Worm (Caenorhabditis elegans): ENCODE data around the gene hach-1.

Gene hach-1

DNA sequence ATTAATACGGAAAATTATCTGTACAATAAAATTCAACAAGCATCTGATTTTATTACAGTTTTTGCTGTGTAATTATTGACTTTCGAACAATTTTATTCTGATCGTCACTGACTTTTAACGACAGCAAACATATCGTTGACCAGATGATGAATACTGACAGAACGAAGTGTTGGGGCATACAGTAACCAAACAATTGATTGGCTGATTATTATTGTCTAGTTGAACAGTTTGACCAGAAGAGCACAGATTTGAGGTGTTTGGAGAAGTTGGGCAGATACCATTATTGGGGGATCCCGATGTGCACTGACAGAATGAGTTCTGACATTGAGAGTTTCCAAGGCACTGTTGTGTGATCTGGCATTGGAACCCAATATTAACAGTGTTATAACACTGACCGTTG, 48.3 kb upstream of the hach-1 start:
- TF ChIP-seq F37B4.10 (GFP tag; IDR thresholded peaks at IDR 0.05) (0 out of 2 replicates have a peak, but pooled peaks have one; percentile 76), ceh-27 (GFP tag; optimal IDR thresholded peaks at IDR 0.05) (no peak)

DNA sequence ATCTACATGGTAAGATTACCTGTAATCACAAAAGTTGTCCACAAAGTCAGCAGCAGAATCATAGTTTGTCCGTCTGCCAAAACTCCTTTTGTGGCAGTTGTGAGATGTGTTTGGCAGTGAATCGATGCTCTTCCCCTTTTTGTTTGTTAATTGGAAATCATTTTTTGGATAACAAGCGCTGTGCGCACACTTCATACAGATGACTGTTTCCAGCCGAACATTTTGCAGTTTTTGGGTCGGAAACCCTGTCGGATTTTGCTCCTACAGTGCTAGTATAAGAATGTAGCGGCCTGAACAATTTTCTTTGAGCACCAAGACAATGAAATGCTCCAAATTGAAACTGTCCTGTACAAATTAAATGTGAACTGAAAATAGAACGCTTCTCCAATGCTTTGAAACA, 46.6 kb upstream of the hach-1 start, which contains the start of gene D1044.7:
D1044.7 (minus strand) TSS at position 101 of the 400 bp plus-strand sequence.
- TF ChIP-seq madf-3 (GFP tag; IDR thresholded peaks at IDR 0.05) (peak; percentile 34; the same call in 1 of the 2 replicates), attf-3 (GFP tag; conservative IDR thresholded peaks at IDR 0.05) (no peak)

DNA sequence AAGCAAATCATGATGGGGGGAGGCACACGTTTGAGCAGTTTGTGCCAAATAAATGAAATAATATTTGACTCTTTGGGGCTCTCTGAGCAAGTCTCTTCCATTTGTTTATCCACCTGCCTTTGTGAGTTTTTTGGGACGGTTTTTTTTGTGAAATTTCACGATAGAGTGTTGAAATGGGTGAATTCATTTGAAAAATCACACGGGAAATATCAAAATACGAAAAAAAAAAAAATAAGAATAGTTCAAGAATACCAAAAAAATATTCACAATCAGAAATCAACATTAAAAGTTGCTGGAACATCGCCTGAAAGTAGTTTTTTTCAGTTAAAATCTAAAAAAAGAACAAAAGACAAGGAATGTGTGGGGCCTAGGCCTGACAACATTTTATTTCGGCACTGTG, 42.7 kb upstream of the hach-1 start, which contains the start of gene pqn-25:
pqn-25 (minus strand) TSS at position 101 of the 400 bp plus-strand sequence.
- TF ChIP-seq aptf-3 (GFP tag; IDR thresholded peaks at IDR 0.05) (no peak), attf-6 (GFP tag; IDR thresholded peaks at IDR 0.05) (no peak), B0336.3 (GFP tag; IDR thresholded peaks at IDR 0.05) (no peak), madf-6 (GFP tag; IDR thresholded peaks at IDR 0.05) (no peak), C17E4.6 (GFP tag; IDR thresholded peaks at IDR 0.05) (no peak), lir-1 (GFP tag; conservative IDR thresholded peaks at IDR 0.05) (no peak), nhr-80 (tag; optimal IDR thresholded peaks at IDR 0.05) (no peak), let-526 (GFP tag; IDR thresholded peaks at IDR 0.05) (no peak), C06A6.2 (GFP tag; conservative IDR thresholded peaks at IDR 0.05) (no peak), zim-3 (tag; optimal IDR thresholded peaks at IDR 0.05) (no peak), Y56A3A.18 (GFP tag; IDR thresholded peaks at IDR 0.05) (no peak), somi-1 (GFP tag; optimal IDR thresholded peaks at IDR 0.05) (no peak), ceh-27 (GFP tag; optimal IDR thresholded peaks at IDR 0.05) (no peak), athp-1 (tag; optimal IDR thresholded peaks at IDR 0.05) (no peak), pbrm-1 (GFP tag; IDR thresholded peaks at IDR 0.05) (no peak), snpc-4 (GFP tag; optimal IDR thresholded peaks at IDR 0.05) (no peak), snpc-4 (tag; optimal IDR thresholded peaks at IDR 0.05) (no peak), mcd-1 (GFP tag; IDR thresholded peaks at IDR 0.05) (no peak), F39B2.1 (GFP tag; IDR thresholded peaks at IDR 0.05) (no peak), attf-5 (GFP tag; optimal IDR thresholded peaks at IDR 0.05) (no peak), him-1 (tag; optimal IDR thresholded peaks at IDR 0.05) (no peak)

DNA sequence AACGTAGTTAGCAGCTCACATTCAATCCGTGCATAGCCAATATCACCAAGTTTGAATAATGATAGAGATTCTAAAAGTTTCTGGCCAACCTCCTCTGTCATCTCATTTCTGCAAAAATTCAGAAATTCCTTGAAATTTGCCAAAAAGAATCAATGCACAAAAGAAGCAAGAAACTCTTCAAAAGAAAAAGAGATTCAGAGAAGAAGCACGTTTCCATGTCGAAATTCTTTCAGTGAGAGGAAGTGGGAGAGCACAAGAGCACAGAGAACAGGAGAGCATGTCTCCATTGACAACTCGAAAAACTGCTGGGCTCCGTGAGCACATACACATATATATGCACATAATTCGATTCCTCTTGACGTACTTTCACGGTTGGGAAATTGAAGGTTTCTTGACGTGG, 37.8 kb upstream of the hach-1 start, which contains the start of gene nekl-4:
nekl-4 (minus strand) TSS at position 101 of the 400 bp plus-strand sequence.
- no peak for TF ChIP-seq K11D2.4 (GFP tag; IDR thresholded peaks at IDR 0.05)
- no peak for TF ChIP-seq hlh-26 (GFP tag; conservative IDR thresholded peaks at IDR 0.05)
- TF ChIP-seq mcd-1 (GFP tag; IDR thresholded peaks at IDR 0.05), result no peak
- TF ChIP-seq dox-1 (GFP tag; IDR thresholded peaks at IDR 0.05), result no peak
- no peak for TF ChIP-seq ama-1 (optimal IDR thresholded peaks at IDR 0.05)
- no peak for TF ChIP-seq ama-1 (GFP tag; optimal IDR thresholded peaks at IDR 0.05)
- no peak for TF ChIP-seq zfh-2 (GFP tag; conservative IDR thresholded peaks at IDR 0.05)
- no peak for TF ChIP-seq attf-5 (GFP tag; optimal IDR thresholded peaks at IDR 0.05)
- TF ChIP-seq ceh-100 (GFP tag; IDR thresholded peaks at IDR 0.05), result no peak

DNA sequence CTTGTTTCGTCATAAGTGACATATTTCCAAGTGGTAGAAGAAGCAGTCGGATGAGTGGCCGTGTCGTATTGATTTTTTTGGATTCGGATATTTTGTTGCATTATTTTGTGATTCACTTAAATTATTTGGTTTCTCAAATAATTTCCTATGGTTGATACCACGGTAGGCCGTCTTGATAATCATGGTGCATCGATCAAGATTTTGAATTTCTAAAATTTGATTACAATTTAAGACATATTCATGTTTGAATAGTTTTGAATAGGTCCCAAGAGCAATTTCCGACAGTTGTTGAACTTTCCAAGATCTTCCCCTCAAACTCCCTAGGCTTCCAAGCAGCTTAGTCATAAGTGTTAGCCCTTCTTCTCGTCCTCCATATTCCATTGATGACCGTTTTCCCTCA, 33.3 kb upstream of the hach-1 start, which contains the start of gene D1044.4:
D1044.4 (minus strand) TSS at position 101 of the 400 bp plus-strand sequence.
- TF ChIP-seq F22D6.2 (tag; optimal IDR thresholded peaks at IDR 0.05) (no peak), F39B2.1 (GFP tag; IDR thresholded peaks at IDR 0.05) (no peak), ztf-6 (GFP tag; IDR thresholded peaks at IDR 0.05) (no peak), rpc-1 (optimal IDR thresholded peaks at IDR 0.05) (no peak), rpc-1 (tag; optimal IDR thresholded peaks at IDR 0.05) (no peak), hmg-20 (GFP tag; IDR thresholded peaks at IDR 0.05) (no peak), mcd-1 (GFP tag; IDR thresholded peaks at IDR 0.05) (no peak), ztf-26 (tag; optimal IDR thresholded peaks at IDR 0.05) (no peak), attf-3 (GFP tag; conservative IDR thresholded peaks at IDR 0.05) (no peak), F10E7.11 (tag; optimal IDR thresholded peaks at IDR 0.05) (no peak), lin-35 (GFP tag; optimal IDR thresholded peaks at IDR 0.05) (no peak), zfh-2 (GFP tag; conservative IDR thresholded peaks at IDR 0.05) (no peak), hlh-12 (tag; optimal IDR thresholded peaks at IDR 0.05) (no peak), snpc-3.4 (tag; optimal IDR thresholded peaks at IDR 0.05) (no peak), sea-2 (GFP tag; IDR thresholded peaks at IDR 0.05) (no peak), hlh-26 (GFP tag; conservative IDR thresholded peaks at IDR 0.05) (no peak)
